Worm (Caenorhabditis elegans) whole organism, L2 larva: ENCODE results near the gene dnj-3.

ENCODE experiments used
- ama-1 ChIP-seq: fragments of 150-350 bp; optimal IDR thresholded peaks from 2 replicates; lab custom pipeline; 2018; ENCODE audit warnings: inconsistent platforms
- blmp-1 ChIP-seq: sonication (generic microtip); optimal IDR thresholded peaks from 2 replicates; lab custom pipeline; 2017; ENCODE audit warnings: missing genetic modification characterization, mild to moderate bottlenecking, missing compliant biosample characterization, antibody characterized with exemption, moderate library complexity; ENCODE audit not compliant: insufficient read depth
- elt-1 ChIP-seq: fragments of 150-350 bp; optimal IDR thresholded peaks from 2 replicates; lab custom pipeline; 2014; ENCODE audit warnings: missing biosample characterization, missing genetic modification characterization
- mdl-1 ChIP-seq, 2 experiments: fragments of 150-350 bp in 1 of 2; sonication (generic microtip) in 1 of 2; optimal IDR thresholded peaks; 2 replicates each; lab custom pipeline; 2017; ENCODE audit warnings: missing biosample characterization in 2 of 2, missing genetic modification characterization in 2 of 2
- nhr-10 ChIP-seq: sonication (generic microtip); optimal IDR thresholded peaks from 2 replicates; lab custom pipeline; 2017; ENCODE audit warnings: missing biosample characterization, missing genetic modification characterization
- skn-1 ChIP-seq: sonication (generic microtip); optimal IDR thresholded peaks from 2 replicates; lab custom pipeline; 2017; ENCODE audit warnings: missing biosample characterization, missing genetic modification characterization
- sma-9 ChIP-seq, 2 experiments: fragments of 150-350 bp in 1 of 2; sonication (generic microtip) in 1 of 2; optimal IDR thresholded peaks; 2 replicates each; lab custom pipeline; 2014 to 2016; ENCODE audit warnings: missing genetic modification characterization in 2 of 2, mild to moderate bottlenecking in 1 of 2, missing biosample characterization in 1 of 2, missing compliant biosample characterization in 1 of 2, missing genetic modification reagents in 1 of 2, moderate library complexity in 1 of 2
- unc-39 ChIP-seq: fragments of 150-350 bp; optimal IDR thresholded peaks from 2 replicates; lab custom pipeline; 2014; ENCODE audit warnings: missing biosample characterization, missing genetic modification characterization
- unc-62 ChIP-seq: fragments of 150-350 bp; optimal IDR thresholded peaks from 2 replicates; lab custom pipeline; 2014; ENCODE audit warnings: missing biosample characterization, missing genetic modification reagents, missing genetic modification characterization

ce11 chrV:15060595-15060994 lies 7.9 kb upstream of the dnj-3 start:
- no peak for TF ChIP-seq blmp-1 (tag; lab: Kevin White, UChicago)
- no peak for TF ChIP-seq sma-9 (GFP tag; optimal IDR thresholded peaks at IDR 0.05; lab: Kevin White, UChicago)
- TF ChIP-seq sma-9 (tag; optimal IDR thresholded peaks at IDR 0.05; lab: Kevin White, UChicago) = no peak
- no peak for TF ChIP-seq ama-1 (lab: Kevin White, UChicago)
- no peak for TF ChIP-seq nhr-10 (tag; lab: Kevin White, UChicago)
- TF ChIP-seq unc-62 = no peak
- no peak for TF ChIP-seq skn-1 (tag; lab: Kevin White, UChicago)
- TF ChIP-seq elt-1 (tag; lab: Kevin White, UChicago) = no peak
- TF ChIP-seq unc-39 (tag; lab: Kevin White, UChicago) = no peak
- no peak for TF ChIP-seq mdl-1 (tag; optimal IDR thresholded peaks at IDR 0.05; lab: Kevin White, UChicago)
